Fruit fly (Drosophila melanogaster): ENCODE data around the gene nero.
A peak's percentile ranks its signal among the peaks of the same experiment; 100 is the strongest.

Gene nero

dm6 chr3R:31771790-31772576 lies 24.6 kb upstream of the nero start, which contains the start of the genes betaGlu and sip3 (continued):
- peak; percentile 2 to 21 for TF ChIP-seq dpn (GFP tag; optimal IDR thresholded peaks at IDR 0.05)
- TF ChIP-seq Hmx (GFP tag; optimal IDR thresholded peaks at IDR 0.05), result no peak
- no peak for TF ChIP-seq CG10209 (GFP tag; optimal IDR thresholded peaks at IDR 0.05)
- no peak for TF ChIP-seq CG7357 (GFP tag; IDR thresholded peaks at IDR 0.05)
- TF ChIP-seq CG15601 (tag; optimal IDR thresholded peaks at IDR 0.05), result peak; percentile 42
- no peak for TF ChIP-seq CG34422 (GFP tag; IDR thresholded peaks at IDR 0.05)
- TF ChIP-seq Antp (GFP tag; optimal IDR thresholded peaks at IDR 0.05), result no peak
- TF ChIP-seq bowl (GFP tag; IDR thresholded peaks at IDR 0.05), result no peak
- no peak for TF ChIP-seq Drgx (GFP tag; IDR thresholded peaks at IDR 0.05)
- TF ChIP-seq Lpt (GFP tag; optimal IDR thresholded peaks at IDR 0.05), result no peak
- peak; percentile 75; the same call in 2 of the 3 replicates for TF ChIP-seq CG17361 (GFP tag; IDR thresholded peaks at IDR 0.05)
- TF ChIP-seq phol (tag; optimal IDR thresholded peaks at IDR 0.05), result peak; percentile 34
- TF ChIP-seq CG13287 (GFP tag; IDR thresholded peaks at IDR 0.05; ENCODE audit: partially characterized antibody), result peak; percentile 93
- peak; percentile 52 for TF ChIP-seq CG9797 (GFP tag; optimal IDR thresholded peaks at IDR 0.05)
- TF ChIP-seq Poxn (GFP tag; IDR thresholded peaks at IDR 0.05), result no peak
- TF ChIP-seq exex (tag; optimal IDR thresholded peaks at IDR 0.05), result no peak
- TF ChIP-seq BtbVII (GFP tag; optimal IDR thresholded peaks at IDR 0.05), result no peak
- TF ChIP-seq grn (GFP tag; optimal IDR thresholded peaks at IDR 0.05), result peak; percentile 22
- no peak; the same call in 1 of the 2 replicates for TF ChIP-seq seq (GFP tag; IDR thresholded peaks at IDR 0.05)
- peak; percentile 11 for TF ChIP-seq CG1602 (GFP tag; optimal IDR thresholded peaks at IDR 0.05)
- TF ChIP-seq CG16813 (GFP tag; IDR thresholded peaks at IDR 0.05; ENCODE audit: partially characterized antibody), result peak; percentile 91
- TF ChIP-seq sna (GFP tag; IDR thresholded peaks at IDR 0.05; ENCODE audit: partially characterized antibody), result peak; percentile 92
- peak; percentile 40 for TF ChIP-seq Nf-YC (tag; optimal IDR thresholded peaks at IDR 0.05)
- no peak for TF ChIP-seq gt (GFP tag; IDR thresholded peaks at IDR 0.05)
- no peak for TF ChIP-seq CG3065 (GFP tag; optimal IDR thresholded peaks at IDR 0.05)
- TF ChIP-seq Rfx (GFP tag; IDR thresholded peaks at IDR 0.05), result peak; percentile 27; the same call in 1 of the 2 replicates
- TF ChIP-seq CG4617 (GFP tag; optimal IDR thresholded peaks at IDR 0.05; ENCODE audit: borderline replicate concordance), result peak; percentile 28
- peak; percentile 59 for TF ChIP-seq lbe (GFP tag; optimal IDR thresholded peaks at IDR 0.05)
- TF ChIP-seq CG9215 (GFP tag; IDR thresholded peaks at IDR 0.05), result no peak
- no peak for TF ChIP-seq Sox100B (GFP tag; optimal IDR thresholded peaks at IDR 0.05)
- no peak for TF ChIP-seq Gsc (GFP tag; IDR thresholded peaks at IDR 0.05)
- no peak for TF ChIP-seq prd (optimal IDR thresholded peaks at IDR 0.05)
- TF ChIP-seq prd (GFP tag; IDR thresholded peaks at IDR 0.05), result no peak
- no peak for TF ChIP-seq Ptx1 (GFP tag; IDR thresholded peaks at IDR 0.05)
- TF ChIP-seq Side (GFP tag; optimal IDR thresholded peaks at IDR 0.05), result no peak
- TF ChIP-seq CG42726 (GFP tag; IDR thresholded peaks at IDR 0.05; ENCODE audit: partially characterized antibody), result peak; percentile 89
- no peak for TF ChIP-seq peb (GFP tag; IDR thresholded peaks at IDR 0.05)
- no peak for TF ChIP-seq CG8765 (GFP tag; IDR thresholded peaks at IDR 0.05)
- TF ChIP-seq CG11247 (GFP tag; IDR thresholded peaks at IDR 0.05), result no peak
- TF ChIP-seq CG17328 (GFP tag; IDR thresholded peaks at IDR 0.05), result no peak
- TF ChIP-seq fru (optimal IDR thresholded peaks at IDR 0.05), result no peak
- peak; percentile 4 for TF ChIP-seq CG18476 (GFP tag; optimal IDR thresholded peaks at IDR 0.05)
- TF ChIP-seq amos (GFP tag; IDR thresholded peaks at IDR 0.05; ENCODE audit: partially characterized antibody), result peak; percentile 94
- TF ChIP-seq CG6683 (GFP tag; optimal IDR thresholded peaks at IDR 0.05), result no peak
- peak; percentile 11 for TF ChIP-seq CG18764 (GFP tag; optimal IDR thresholded peaks at IDR 0.05)
- no peak for TF ChIP-seq jumu (GFP tag; optimal IDR thresholded peaks at IDR 0.05)
- no peak for TF ChIP-seq Fer1 (GFP tag; optimal IDR thresholded peaks at IDR 0.05)
- TF ChIP-seq CrebB (tag; optimal IDR thresholded peaks at IDR 0.05), result no peak
- TF ChIP-seq Scr (GFP tag; IDR thresholded peaks at IDR 0.05; ENCODE audit: partially characterized antibody), result peak; percentile 93
- TF ChIP-seq Max (GFP tag; optimal IDR thresholded peaks at IDR 0.05), result peak; percentile 35
- TF ChIP-seq her (GFP tag; optimal IDR thresholded peaks at IDR 0.05), result no peak
